Fruit fly (Drosophila melanogaster): ENCODE measurements around the gene S6k.

The S6k gene

DNA sequence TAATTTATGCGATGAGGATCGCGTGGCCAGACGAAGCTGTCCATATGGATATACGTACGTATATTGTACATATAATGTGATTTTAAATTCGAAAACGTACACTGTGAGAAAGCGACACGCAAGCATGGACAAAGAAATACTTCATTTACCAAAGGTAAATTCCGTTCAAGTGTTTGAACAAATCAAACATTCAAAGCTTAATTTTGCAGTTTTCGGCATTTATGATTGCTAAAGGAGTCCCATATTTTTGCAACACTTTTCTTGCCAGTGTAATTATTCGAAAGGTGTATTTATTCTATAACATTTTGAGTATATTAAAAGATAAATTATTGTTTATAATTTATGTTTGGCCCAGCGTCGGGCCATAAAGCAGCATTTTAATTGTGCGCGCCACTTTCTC lies 8.6 kb upstream of the S6k start (continued):
- peak; percentile 23 for TF ChIP-seq phol (tag; optimal IDR thresholded peaks at IDR 0.05)
- TF ChIP-seq gem (tag; optimal IDR thresholded peaks at IDR 0.05) = peak; percentile 70
- TF ChIP-seq CG4404 (GFP tag; IDR thresholded peaks at IDR 0.05) = no peak
- no peak for TF ChIP-seq slp2 (GFP tag; optimal IDR thresholded peaks at IDR 0.05)
- peak; percentile 55; the same call in 1 of the 2 replicates for TF ChIP-seq Rfx (GFP tag; IDR thresholded peaks at IDR 0.05)
- no peak for TF ChIP-seq Gsc (GFP tag; IDR thresholded peaks at IDR 0.05)
- no peak for TF ChIP-seq ro (GFP tag; IDR thresholded peaks at IDR 0.05)
- no peak for TF ChIP-seq CG17186 (GFP tag; optimal IDR thresholded peaks at IDR 0.05)
- TF ChIP-seq CG11695 (GFP tag; IDR thresholded peaks at IDR 0.05) = no peak
- no peak for TF ChIP-seq CG14050 (GFP tag; IDR thresholded peaks at IDR 0.05)
- no peak for TF ChIP-seq hkb (optimal IDR thresholded peaks at IDR 0.05)
- peak; percentile 26; the same call in 1 of the 2 replicates for TF ChIP-seq hkb (GFP tag; IDR thresholded peaks at IDR 0.05)
- TF ChIP-seq bowl (GFP tag; IDR thresholded peaks at IDR 0.05) = no peak
- no peak for TF ChIP-seq D19B (GFP tag; optimal IDR thresholded peaks at IDR 0.05)
- no peak for TF ChIP-seq fd64A (GFP tag; optimal IDR thresholded peaks at IDR 0.05)
- no peak for TF ChIP-seq pzg (GFP tag; optimal IDR thresholded peaks at IDR 0.05)
- TF ChIP-seq CG12155 (GFP tag; optimal IDR thresholded peaks at IDR 0.05) = peak; percentile 35
- TF ChIP-seq CG17612 (GFP tag; IDR thresholded peaks at IDR 0.05) = no peak
- TF ChIP-seq CG11398 (GFP tag; optimal IDR thresholded peaks at IDR 0.05) = no peak
- TF ChIP-seq lola (GFP tag; optimal IDR thresholded peaks at IDR 0.05) = no peak
- TF ChIP-seq Ravus (GFP tag; IDR thresholded peaks at IDR 0.05) = no peak
- no peak for TF ChIP-seq Kr (GFP tag; optimal IDR thresholded peaks at IDR 0.05)
- TF ChIP-seq Antp (GFP tag; optimal IDR thresholded peaks at IDR 0.05) = peak; percentile 30
- TF ChIP-seq ssp (GFP tag; IDR thresholded peaks at IDR 0.05) = no peak
- TF ChIP-seq CG13775 (GFP tag; optimal IDR thresholded peaks at IDR 0.05) = no peak
- no peak for TF ChIP-seq sd (tag; optimal IDR thresholded peaks at IDR 0.05)
- TF ChIP-seq zen2 (GFP tag; IDR thresholded peaks at IDR 0.05; ENCODE audit: partially characterized antibody) = no peak
- TF ChIP-seq CG7839 (tag; optimal IDR thresholded peaks at IDR 0.05) = peak; percentile 42
- no peak for TF ChIP-seq CG10565 (GFP tag; optimal IDR thresholded peaks at IDR 0.05)
- TF ChIP-seq Gug (GFP tag; IDR thresholded peaks at IDR 0.05) = peak; percentile 31; the same call in 1 of the 4 replicates
- TF ChIP-seq CG16815 (GFP tag; optimal IDR thresholded peaks at IDR 0.05) = no peak
- TF ChIP-seq seq (GFP tag; IDR thresholded peaks at IDR 0.05) = 0 out of 2 replicates have a peak, but pooled peaks have one; percentile 41
- no peak for TF ChIP-seq HmgZ (tag; optimal IDR thresholded peaks at IDR 0.05)
- TF ChIP-seq CG18599 (GFP tag; optimal IDR thresholded peaks at IDR 0.05) = no peak
- peak; percentile 86 for TF ChIP-seq Med (GFP tag)
- TF ChIP-seq CG6254 (GFP tag; optimal IDR thresholded peaks at IDR 0.05) = no peak
- no peak for TF ChIP-seq Lpt (GFP tag; optimal IDR thresholded peaks at IDR 0.05)
- TF ChIP-seq salm (tag; optimal IDR thresholded peaks at IDR 0.05) = peak; percentile 6
- no peak for TF ChIP-seq tup (GFP tag; optimal IDR thresholded peaks at IDR 0.05)
- peak; percentile 35; the same call in 1 of the 2 replicates for TF ChIP-seq CG3847 (GFP tag; IDR thresholded peaks at IDR 0.05)
- TF ChIP-seq pita (GFP tag; optimal IDR thresholded peaks at IDR 0.05) = no peak
- no peak for TF ChIP-seq CTCF (GFP tag; optimal IDR thresholded peaks at IDR 0.05)
- peak; percentile 15 for TF ChIP-seq HLH54F (GFP tag; optimal IDR thresholded peaks at IDR 0.05)
- TF ChIP-seq gro (GFP tag; optimal IDR thresholded peaks at IDR 0.05) = no peak
- TF ChIP-seq CG1602 (GFP tag; optimal IDR thresholded peaks at IDR 0.05) = peak; percentile 39
- peak; percentile 5 for TF ChIP-seq lab (GFP tag; optimal IDR thresholded peaks at IDR 0.05)
- TF ChIP-seq Hr51 (GFP tag; optimal IDR thresholded peaks at IDR 0.05) = peak in 1 of 2 experiments; percentile 47
- peak; percentile 33; the same call in 1 of the 2 replicates for TF ChIP-seq stc (GFP tag; IDR thresholded peaks at IDR 0.05)
- TF ChIP-seq B-H2 (GFP tag; optimal IDR thresholded peaks at IDR 0.05) = no peak
- TF ChIP-seq CG31365 (tag; optimal IDR thresholded peaks at IDR 0.05) = no peak
- TF ChIP-seq H2.0 (GFP tag; IDR thresholded peaks at IDR 0.05) = peak; percentile 4; the same call in 1 of the 2 replicates
- no peak for TF ChIP-seq h (optimal IDR thresholded peaks at IDR 0.05)

Data from whole organism, embryonic.